Worm (Caenorhabditis elegans) whole organism, L1 larva: ENCODE data around the gene W03B1.5.

ENCODE experiments used
- C04F5.9 ChIP-seq: sonication (generic microtip); optimal IDR thresholded peaks from 2 replicates; lab custom pipeline; 2016; ENCODE audit warnings: missing genetic modification characterization, missing compliant biosample characterization
- C16A3.4 ChIP-seq: fragments of 150-350 bp; optimal IDR thresholded peaks from 2 replicates; lab custom pipeline; 2014; ENCODE audit warnings: missing biosample characterization, missing genetic modification characterization
- C34B4.2 ChIP-seq: sonication (generic microtip); optimal IDR thresholded peaks from 2 replicates; lab custom pipeline; 2017; ENCODE audit warnings: mild to moderate bottlenecking, missing genetic modification characterization, missing compliant biosample characterization
- F16B12.6 ChIP-seq: fragments of 150-350 bp; optimal IDR thresholded peaks from 2 replicates; lab custom pipeline; 2014; ENCODE audit warnings: missing biosample characterization, missing genetic modification characterization
- alr-1 ChIP-seq: fragments of 200-800 bp; sonication (Bioruptor generic); optimal IDR thresholded peaks from 2 replicates; lab custom pipeline; 2018; ENCODE audit warnings: borderline replicate concordance, mild to moderate bottlenecking, missing genetic modification characterization, missing compliant biosample characterization
- blmp-1 ChIP-seq: fragments of 150-350 bp; optimal IDR thresholded peaks from 2 replicates; lab custom pipeline; 2014; ENCODE audit warnings: missing biosample characterization, missing genetic modification characterization
- ceh-8 ChIP-seq: fragments of 200-800 bp; sonication (Bioruptor generic); optimal IDR thresholded peaks from 2 replicates; lab custom pipeline; 2018; ENCODE audit warnings: mild to moderate bottlenecking, missing genetic modification characterization, moderate library complexity, missing compliant biosample characterization
- ceh-90 ChIP-seq: sonication (generic microtip); optimal IDR thresholded peaks from 2 replicates; lab custom pipeline; 2016; ENCODE audit warnings: missing genetic modification characterization, missing compliant biosample characterization
- ces-1 ChIP-seq: fragments of 150-350 bp; optimal IDR thresholded peaks from 2 replicates; lab custom pipeline; 2014; ENCODE audit warnings: missing biosample characterization, missing genetic modification reagents, missing genetic modification characterization
- dpl-1 ChIP-seq, 3 experiments: fragments of 150-350 bp in 2 of 3; sonication (generic microtip) in 1 of 3; optimal IDR thresholded peaks; 2 replicates each; lab custom pipeline; 2014 to 2017; ENCODE audit warnings: missing biosample characterization in 3 of 3, missing genetic modification characterization in 3 of 3, missing genetic modification reagents in 3 of 3
- efl-1 ChIP-seq, 4 experiments: fragments of 150-350 bp; optimal IDR thresholded peaks in 3 of 4; peaks in 1 of 4; 1 replicate in 1 of 4; 2 replicates in 3 of 4; lab custom pipeline; 2014; ENCODE audit warnings: missing biosample characterization in 2 of 4, missing genetic modification characterization in 2 of 4, missing genetic modification reagents in 2 of 4
- efl-3 ChIP-seq: fragments of 200-800 bp; sonication (Bioruptor generic); optimal IDR thresholded peaks from 2 replicates; lab custom pipeline; 2018; ENCODE audit warnings: mild to moderate bottlenecking, missing genetic modification characterization, missing compliant biosample characterization
- egl-13 ChIP-seq: sonication (generic microtip); optimal IDR thresholded peaks from 2 replicates; lab custom pipeline; 2016; ENCODE audit warnings: missing genotype, missing genetic modification reagents, missing genetic modification characterization, missing compliant biosample characterization
- egl-27 ChIP-seq, 2 experiments: fragments of 150-350 bp in 1 of 2; sonication (generic microtip); optimal IDR thresholded peaks; 3 replicates each; lab custom pipeline; 2017 to 2018; ENCODE audit warnings: missing biosample characterization in 2 of 2, missing genetic modification characterization in 2 of 2, missing genetic modification reagents in 2 of 2
- fkh-4 ChIP-seq: sonication (generic microtip); optimal IDR thresholded peaks from 2 replicates; lab custom pipeline; 2016; ENCODE audit warnings: missing compliant biosample characterization, missing genetic modification characterization, borderline replicate concordance
- fkh-8 ChIP-seq: sonication (generic microtip); optimal IDR thresholded peaks from 2 replicates; lab custom pipeline; 2016; ENCODE audit warnings: mild to moderate bottlenecking, missing genetic modification characterization, missing compliant biosample characterization
- fos-1 ChIP-seq: fragments of 150-350 bp; optimal IDR thresholded peaks from 2 replicates; lab custom pipeline; 2014; ENCODE audit warnings: missing biosample characterization, missing genetic modification characterization
- grh-1 ChIP-seq: fragments of 200-800 bp; sonication (Bioruptor generic); IDR thresholded peaks from 2 replicates; pipeline ENCODE4 v1.3.6; 2022; ENCODE audit warnings: missing genetic modification reagents, missing genetic modification characterization, missing compliant biosample characterization
- hlh-17 ChIP-seq: fragments of 200-800 bp; sonication (Bioruptor generic); optimal IDR thresholded peaks from 2 replicates; lab custom pipeline; 2018; ENCODE audit warnings: missing genetic modification characterization, mild to moderate bottlenecking, missing compliant biosample characterization, moderate library complexity, borderline replicate concordance
- isw-1 ChIP-seq: fragments of 200-800 bp; sonication (Bioruptor generic); IDR thresholded peaks from 2 replicates; pipeline ENCODE4 v1.3.6; 2022; ENCODE audit warnings: missing genetic modification characterization, missing compliant biosample characterization
- lin-13 ChIP-seq: fragments of 150-350 bp; optimal IDR thresholded peaks from 2 replicates; lab custom pipeline; 2014; ENCODE audit warnings: missing biosample characterization, missing genetic modification reagents, missing genetic modification characterization
- lin-35 ChIP-seq, 2 experiments: fragments of 150-350 bp; optimal IDR thresholded peaks; 2 replicates each; lab custom pipeline; 2014; ENCODE audit warnings: missing biosample characterization in 2 of 2, missing genetic modification characterization in 2 of 2, missing genetic modification reagents in 2 of 2
- lin-39 ChIP-seq: fragments of 150-350 bp; optimal IDR thresholded peaks from 2 replicates; lab custom pipeline; 2014; ENCODE audit warnings: missing biosample characterization, missing genetic modification reagents, missing genetic modification characterization
- lir-3 ChIP-seq: sonication (generic microtip); optimal IDR thresholded peaks from 2 replicates; lab custom pipeline; 2016; ENCODE audit warnings: mild to moderate bottlenecking, missing genetic modification characterization, moderate library complexity, missing compliant biosample characterization; ENCODE audit not compliant: poor library complexity
- lsy-2 ChIP-seq, 2 experiments: fragments of 150-350 bp; optimal IDR thresholded peaks; 2 replicates each; lab custom pipeline; 2014; ENCODE audit warnings: missing biosample characterization in 2 of 2, missing genetic modification characterization in 2 of 2
- mdl-1 ChIP-seq, 2 experiments: fragments of 150-350 bp; optimal IDR thresholded peaks; 2 replicates each; lab custom pipeline; 2014 to 2017; ENCODE audit warnings: missing biosample characterization in 2 of 2, missing genetic modification characterization in 2 of 2, inconsistent platforms in 1 of 2
- mep-1 ChIP-seq: fragments of 150-350 bp; optimal IDR thresholded peaks from 2 replicates; lab custom pipeline; 2014; ENCODE audit warnings: missing biosample characterization, missing genetic modification characterization
- nhr-11 ChIP-seq: fragments of 150-350 bp; optimal IDR thresholded peaks from 2 replicates; lab custom pipeline; 2014; ENCODE audit warnings: missing biosample characterization, missing genetic modification characterization
- nhr-12 ChIP-seq: sonication (generic microtip); optimal IDR thresholded peaks from 2 replicates; lab custom pipeline; 2017; ENCODE audit warnings: missing biosample characterization, missing genetic modification characterization
- nhr-19 ChIP-seq: fragments of 200-800 bp; sonication (Bioruptor generic); conservative IDR thresholded peaks from 2 replicates; pipeline ENCODE4 v1.3.6; 2022; ENCODE audit warnings: missing genetic modification characterization, missing compliant biosample characterization
- nhr-237 ChIP-seq: fragments of 150-350 bp; optimal IDR thresholded peaks from 2 replicates; lab custom pipeline; 2014; ENCODE audit warnings: missing biosample characterization, missing genetic modification characterization
- nhr-28 ChIP-seq: fragments of 150-350 bp; optimal IDR thresholded peaks from 2 replicates; lab custom pipeline; 2014; ENCODE audit warnings: missing biosample characterization, missing genetic modification characterization
- nhr-47 ChIP-seq: sonication (generic microtip); optimal IDR thresholded peaks from 2 replicates; lab custom pipeline; 2016; ENCODE audit warnings: mild to moderate bottlenecking, missing genetic modification characterization, moderate library complexity, missing compliant biosample characterization
- nhr-71 ChIP-seq: sonication (generic microtip); optimal IDR thresholded peaks from 2 replicates; lab custom pipeline; 2016; ENCODE audit warnings: mild to moderate bottlenecking, missing genetic modification characterization, moderate library complexity, missing compliant biosample characterization
- nhr-76 ChIP-seq: sonication (generic microtip); optimal IDR thresholded peaks from 2 replicates; lab custom pipeline; 2017; ENCODE audit warnings: missing biosample characterization, missing genetic modification characterization
- nhr-77 ChIP-seq: fragments of 150-350 bp; optimal IDR thresholded peaks from 2 replicates; lab custom pipeline; 2014; ENCODE audit warnings: missing biosample characterization, missing genetic modification characterization
- nhr-85 ChIP-seq: sonication (generic microtip); peaks from one replicate; lab custom pipeline; 2016; ENCODE audit warnings: missing genetic modification characterization, inconsistent platforms, missing compliant biosample characterization
- nhr-90 ChIP-seq: sonication (generic microtip); optimal IDR thresholded peaks from 2 replicates; lab custom pipeline; 2016; ENCODE audit warnings: mild to moderate bottlenecking, missing genetic modification characterization, missing compliant biosample characterization; ENCODE audit not compliant: poor library complexity
- pqm-1 ChIP-seq: sonication (generic microtip); optimal IDR thresholded peaks from 3 replicates; lab custom pipeline; 2017; ENCODE audit warnings: missing biosample characterization, missing genetic modification characterization
- rnt-1 ChIP-seq: sonication (generic microtip); optimal IDR thresholded peaks from 2 replicates; lab custom pipeline; 2016; ENCODE audit warnings: mild to moderate bottlenecking, missing genetic modification characterization, moderate library complexity, missing compliant biosample characterization
- snpc-4 ChIP-seq: fragments of 150-350 bp; optimal IDR thresholded peaks from 2 replicates; lab custom pipeline; 2014; ENCODE audit warnings: missing biosample characterization, missing genetic modification characterization
- snu-23 ChIP-seq: sonication (generic microtip); optimal IDR thresholded peaks from 2 replicates; lab custom pipeline; 2016; ENCODE audit warnings: missing genetic modification characterization, missing compliant biosample characterization
- sox-4 ChIP-seq: sonication (generic microtip); optimal IDR thresholded peaks from 2 replicates; lab custom pipeline; 2016; ENCODE audit warnings: missing genetic modification characterization, missing compliant biosample characterization
- sup-37 ChIP-seq: fragments of 200-800 bp; sonication (Bioruptor generic); optimal IDR thresholded peaks from 2 replicates; lab custom pipeline; 2018; ENCODE audit warnings: mild to moderate bottlenecking, missing genetic modification characterization, missing compliant biosample characterization
- tbx-2 ChIP-seq: sonication (generic microtip); optimal IDR thresholded peaks from 2 replicates; lab custom pipeline; 2016; ENCODE audit warnings: missing genetic modification characterization, missing compliant biosample characterization
- tlp-1 ChIP-seq: fragments of 150-350 bp; optimal IDR thresholded peaks from 2 replicates; lab custom pipeline; 2014; ENCODE audit warnings: missing biosample characterization, missing genetic modification characterization
- unc-62 ChIP-seq: fragments of 150-350 bp; optimal IDR thresholded peaks from 2 replicates; lab custom pipeline; 2014; ENCODE audit warnings: missing biosample characterization, missing genetic modification reagents, missing genetic modification characterization
- unc-86 ChIP-seq: sonication (generic microtip); optimal IDR thresholded peaks from 2 replicates; lab custom pipeline; 2016; ENCODE audit warnings: missing genetic modification characterization, missing compliant biosample characterization
- unc-98 ChIP-seq: fragments of 200-800 bp; sonication (Bioruptor generic); IDR thresholded peaks from 2 replicates; pipeline ENCODE4 v1.3.6; 2022; ENCODE audit warnings: missing genetic modification characterization, missing compliant biosample characterization
- xbp-1 ChIP-seq: sonication (generic microtip); optimal IDR thresholded peaks from 2 replicates; lab custom pipeline; 2016; ENCODE audit warnings: missing genetic modification characterization, missing compliant biosample characterization
- zag-1 ChIP-seq: fragments of 150-350 bp; optimal IDR thresholded peaks from 2 replicates; lab custom pipeline; 2014; ENCODE audit warnings: missing biosample characterization, missing genetic modification characterization
- ztf-11 ChIP-seq, 2 experiments: sonication (generic microtip); optimal IDR thresholded peaks; 2 replicates each; lab custom pipeline; 2016 to 2017; ENCODE audit warnings: missing genetic modification characterization in 2 of 2, missing biosample characterization in 1 of 2, missing compliant biosample characterization in 1 of 2
- ztf-4 ChIP-seq: fragments of 150-350 bp; optimal IDR thresholded peaks from 2 replicates; lab custom pipeline; 2014; ENCODE audit warnings: missing biosample characterization, missing genetic modification characterization

Gene W03B1.5

DNA sequence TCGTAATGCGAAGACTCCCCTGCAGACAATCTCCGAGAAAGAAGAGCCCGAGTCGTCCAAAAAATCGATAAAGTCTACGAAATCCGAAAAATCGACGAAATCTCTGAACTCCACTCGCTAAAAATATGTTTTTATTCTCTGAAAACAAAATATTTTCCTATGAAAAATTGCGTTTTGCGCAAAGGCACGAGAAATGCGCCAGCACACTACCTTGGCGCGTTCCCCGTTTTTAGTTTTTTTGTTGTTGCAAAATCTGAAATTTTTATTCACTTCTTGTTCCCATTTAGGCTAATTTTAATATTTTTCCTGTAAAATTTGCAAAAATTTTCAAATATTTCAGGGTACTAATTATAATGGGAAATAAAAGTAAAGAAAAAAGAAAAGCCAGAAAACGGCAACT, 12.3 kb downstream of the W03B1.5 start, which contains the start of gene F55F10.1 (continued):
- no peak for TF ChIP-seq hlh-17 (GFP tag; lab: Kevin White, UChicago)
- peak in 1 of 2 experiments; percentile 19 for TF ChIP-seq mdl-1 (tag; optimal IDR thresholded peaks at IDR 0.05; lab: Kevin White, UChicago)
- TF ChIP-seq nhr-77, result no peak
- peak; percentile 15 for TF ChIP-seq lin-13
- TF ChIP-seq ceh-8 (GFP tag; lab: Kevin White, UChicago), result no peak
- TF ChIP-seq ztf-11 (tag; optimal IDR thresholded peaks at IDR 0.05; lab: Kevin White, UChicago), result no peak
- TF ChIP-seq blmp-1, result no peak
- TF ChIP-seq fkh-8 (tag; lab: Kevin White, UChicago), result peak; percentile 27
- peak; percentile 29 for TF ChIP-seq ceh-90 (tag; lab: Kevin White, UChicago)
- TF ChIP-seq nhr-71 (tag; lab: Kevin White, UChicago), result peak; percentile 87
- no peak for TF ChIP-seq sup-37 (GFP tag; lab: Kevin White, UChicago)
- no peak for TF ChIP-seq fos-1 (tag; lab: Kevin White, UChicago)
- peak; percentile 47 for TF ChIP-seq F16B12.6 (tag; lab: Kevin White, UChicago)
- peak; percentile 76 to 84 (median 83) for TF ChIP-seq dpl-1 (GFP tag; optimal IDR thresholded peaks at IDR 0.05; lab: Kevin White, UChicago)
- TF ChIP-seq nhr-85 (tag; lab: Kevin White, UChicago), result peak; percentile 84
- no peak for TF ChIP-seq egl-27 (tag; optimal IDR thresholded peaks at IDR 0.05; lab: Kevin White, UChicago)
- peak; percentile 64 for TF ChIP-seq isw-1
- no peak for TF ChIP-seq alr-1 (tag; lab: Kevin White, UChicago)
- TF ChIP-seq lin-39, result peak; percentile 63
- peak; percentile 27 for TF ChIP-seq zag-1 (tag; lab: Kevin White, UChicago)
- TF ChIP-seq pqm-1 (tag; lab: Kevin White, UChicago), result no peak
- peak; percentile 81 to 85 for TF ChIP-seq lin-35 (GFP tag; optimal IDR thresholded peaks at IDR 0.05; lab: Kevin White, UChicago)
- peak; percentile 85 to 86 for TF ChIP-seq lsy-2 (tag; optimal IDR thresholded peaks at IDR 0.05; lab: Kevin White, UChicago)
- TF ChIP-seq grh-1 (GFP tag; lab: Robert Waterston, UW), result peak; percentile 49
- no peak for TF ChIP-seq ces-1 (GFP tag; lab: Kevin White, UChicago)
- peak; percentile 92 for TF ChIP-seq mep-1 (tag; lab: Kevin White, UChicago)
- no peak for TF ChIP-seq nhr-12 (tag; lab: Kevin White, UChicago)
- peak; percentile 61 for TF ChIP-seq nhr-90 (tag; lab: Kevin White, UChicago)
- peak; percentile 77 to 87 for TF ChIP-seq efl-1 (optimal IDR thresholded peaks at IDR 0.05; lab: Kevin White, UChicago)
- TF ChIP-seq efl-1 (GFP tag; optimal IDR thresholded peaks at IDR 0.05 in 1 of 2; lab: Kevin White, UChicago), result peak; percentile 85 to 98
- TF ChIP-seq xbp-1 (tag; lab: Kevin White, UChicago), result peak; percentile 79
- TF ChIP-seq nhr-47 (tag; lab: Kevin White, UChicago), result peak; percentile 86
- no peak for TF ChIP-seq unc-62 (GFP tag; lab: Kevin White, UChicago)
- peak; percentile 17 for TF ChIP-seq egl-13 (tag; lab: Kevin White, UChicago)
- no peak for TF ChIP-seq nhr-76 (tag; lab: Kevin White, UChicago)
- TF ChIP-seq tlp-1 (tag; lab: Kevin White, UChicago), result no peak
- TF ChIP-seq fkh-4, result no peak
- peak; percentile 38 for TF ChIP-seq nhr-11
- TF ChIP-seq nhr-19 (GFP tag; lab: Robert Waterston, UW), result peak; percentile 65
- TF ChIP-seq efl-3 (GFP tag; lab: Kevin White, UChicago), result no peak
- TF ChIP-seq lir-3 (tag; lab: Kevin White, UChicago), result no peak
- TF ChIP-seq unc-86 (tag; lab: Kevin White, UChicago), result peak; percentile 66
- peak; percentile 48 for TF ChIP-seq C16A3.4
- TF ChIP-seq C04F5.9, result peak; percentile 20
- TF ChIP-seq snpc-4, result peak; percentile 56
- TF ChIP-seq C34B4.2 (tag; lab: Kevin White, UChicago), result no peak
- peak; percentile 12 for TF ChIP-seq nhr-237 (tag; lab: Kevin White, UChicago)
- peak; percentile 59 for TF ChIP-seq sox-4 (tag; lab: Kevin White, UChicago)
- no peak for TF ChIP-seq unc-98 (GFP tag; lab: Robert Waterston, UW)
- no peak for TF ChIP-seq nhr-28
- TF ChIP-seq snu-23 (GFP tag; lab: Kevin White, UChicago), result peak; percentile 84
- TF ChIP-seq ztf-4 (tag; lab: Kevin White, UChicago), result no peak
- peak; percentile 81 for TF ChIP-seq rnt-1 (tag; lab: Kevin White, UChicago)
- peak; percentile 77 for TF ChIP-seq tbx-2
